Worm (Caenorhabditis elegans) whole organism, L2 larva: ENCODE measurements around the gene F07H5.13.
A peak's percentile ranks its signal among the peaks of the same experiment; 100 is the strongest.

Source experiments
- C34F6.9 ChIP-seq: fragments of 150-350 bp; optimal IDR thresholded peaks from 2 replicates; lab custom pipeline; 2014; ENCODE audit warnings: missing biosample characterization, missing genetic modification characterization
- F13H6.1 ChIP-seq: sonication (generic microtip); optimal IDR thresholded peaks from 2 replicates; lab custom pipeline; 2016; ENCODE audit warnings: missing genetic modification characterization, missing compliant biosample characterization
- Y55F3AM.14 ChIP-seq: fragments of 200-800 bp; sonication (Bioruptor generic); optimal IDR thresholded peaks from 2 replicates; lab custom pipeline; 2018; ENCODE audit warnings: mild to moderate bottlenecking, missing genetic modification characterization, missing compliant biosample characterization
- ZK546.5 ChIP-seq: sonication (generic microtip); optimal IDR thresholded peaks from 2 replicates; lab custom pipeline; 2017; ENCODE audit warnings: missing biosample characterization, missing genetic modification characterization
- aly-2 ChIP-seq: fragments of 150-350 bp; optimal IDR thresholded peaks from 2 replicates; lab custom pipeline; 2014; ENCODE audit warnings: missing biosample characterization, missing genetic modification characterization
- ama-1 ChIP-seq: fragments of 150-350 bp; optimal IDR thresholded peaks from 2 replicates; lab custom pipeline; 2018; ENCODE audit warnings: inconsistent platforms
- blmp-1 ChIP-seq: sonication (generic microtip); optimal IDR thresholded peaks from 2 replicates; lab custom pipeline; 2017; ENCODE audit warnings: missing genetic modification characterization, mild to moderate bottlenecking, missing compliant biosample characterization, antibody characterized with exemption, moderate library complexity; ENCODE audit not compliant: insufficient read depth
- ceh-82 ChIP-seq: fragments of 150-350 bp; optimal IDR thresholded peaks from 2 replicates; lab custom pipeline; 2014; ENCODE audit warnings: missing biosample characterization, missing genetic modification characterization
- crh-2 ChIP-seq: sonication (generic microtip); optimal IDR thresholded peaks from 2 replicates; lab custom pipeline; 2017; ENCODE audit warnings: missing biosample characterization, missing genetic modification characterization
- dmd-4 ChIP-seq: sonication (generic microtip); optimal IDR thresholded peaks from 2 replicates; lab custom pipeline; 2017; ENCODE audit warnings: missing biosample characterization, missing genetic modification characterization
- egl-27 ChIP-seq: sonication (generic microtip); optimal IDR thresholded peaks from 3 replicates; lab custom pipeline; 2017; ENCODE audit warnings: missing biosample characterization, missing genetic modification reagents, missing genetic modification characterization
- elt-3 ChIP-seq: sonication (generic microtip); optimal IDR thresholded peaks from 2 replicates; lab custom pipeline; 2017; ENCODE audit warnings: missing biosample characterization, missing genetic modification characterization
- fos-1 ChIP-seq: fragments of 150-350 bp; optimal IDR thresholded peaks from 2 replicates; lab custom pipeline; 2014; ENCODE audit warnings: missing biosample characterization, missing genetic modification characterization
- gmeb-1 ChIP-seq: fragments of 150-350 bp; optimal IDR thresholded peaks from 2 replicates; lab custom pipeline; 2014; ENCODE audit warnings: missing biosample characterization, missing genetic modification characterization
- lin-39 ChIP-seq: fragments of 150-350 bp; optimal IDR thresholded peaks from 2 replicates; lab custom pipeline; 2014; ENCODE audit warnings: missing biosample characterization, missing genetic modification reagents, missing genetic modification characterization
- lsy-2 ChIP-seq, 2 experiments: fragments of 150-350 bp in 1 of 2; sonication (generic microtip) in 1 of 2; optimal IDR thresholded peaks; 2 replicates each; lab custom pipeline; 2014 to 2017; ENCODE audit warnings: missing biosample characterization in 2 of 2, missing genetic modification characterization in 2 of 2
- mab-5 ChIP-seq: fragments of 150-350 bp; optimal IDR thresholded peaks from 2 replicates; lab custom pipeline; 2014; ENCODE audit warnings: missing biosample characterization, missing genetic modification characterization
- mbf-1 ChIP-seq: sonication (generic microtip); optimal IDR thresholded peaks from 2 replicates; lab custom pipeline; 2017; ENCODE audit warnings: missing biosample characterization, missing genetic modification characterization
- mdl-1 ChIP-seq, 2 experiments: fragments of 150-350 bp in 1 of 2; sonication (generic microtip) in 1 of 2; optimal IDR thresholded peaks; 2 replicates each; lab custom pipeline; 2017; ENCODE audit warnings: missing biosample characterization in 2 of 2, missing genetic modification characterization in 2 of 2
- nhr-11 ChIP-seq: fragments of 150-350 bp; optimal IDR thresholded peaks from 2 replicates; lab custom pipeline; 2014; ENCODE audit warnings: missing biosample characterization, missing genetic modification characterization
- nhr-12 ChIP-seq: fragments of 150-350 bp; optimal IDR thresholded peaks from 2 replicates; lab custom pipeline; 2014; ENCODE audit warnings: missing biosample characterization, missing genetic modification characterization
- nhr-129 ChIP-seq: fragments of 150-350 bp; optimal IDR thresholded peaks from 2 replicates; lab custom pipeline; 2014; ENCODE audit warnings: missing biosample characterization, missing genetic modification characterization
- nhr-21 ChIP-seq: fragments of 150-350 bp; optimal IDR thresholded peaks from 2 replicates; lab custom pipeline; 2014; ENCODE audit warnings: missing biosample characterization, missing genetic modification characterization
- nhr-237 ChIP-seq: fragments of 150-350 bp; optimal IDR thresholded peaks from 2 replicates; lab custom pipeline; 2014; ENCODE audit warnings: missing biosample characterization, missing genetic modification characterization
- nhr-25 ChIP-seq: fragments of 150-350 bp; sonication (generic microtip); optimal IDR thresholded peaks from 3 replicates; lab custom pipeline; 2014; ENCODE audit warnings: missing biosample characterization, missing genetic modification characterization
- nhr-77 ChIP-seq: fragments of 150-350 bp; optimal IDR thresholded peaks from 2 replicates; lab custom pipeline; 2014; ENCODE audit warnings: missing biosample characterization, missing genetic modification characterization
- skn-1 ChIP-seq: sonication (generic microtip); optimal IDR thresholded peaks from 2 replicates; lab custom pipeline; 2017; ENCODE audit warnings: missing biosample characterization, missing genetic modification characterization
- sma-3 ChIP-seq: sonication (generic microtip); optimal IDR thresholded peaks from 2 replicates; lab custom pipeline; 2016; ENCODE audit warnings: missing genetic modification reagents, missing genetic modification characterization, missing compliant biosample characterization
- snpc-4 ChIP-seq: fragments of 150-350 bp; optimal IDR thresholded peaks from 2 replicates; lab custom pipeline; 2014; ENCODE audit warnings: missing biosample characterization, missing genetic modification characterization
- unc-55 ChIP-seq: fragments of 150-350 bp; sonication (generic microtip); optimal IDR thresholded peaks from 3 replicates; lab custom pipeline; 2014; ENCODE audit warnings: missing biosample characterization, missing genetic modification reagents, missing genetic modification characterization
- unc-62 ChIP-seq: fragments of 150-350 bp; optimal IDR thresholded peaks from 2 replicates; lab custom pipeline; 2014; ENCODE audit warnings: missing biosample characterization, missing genetic modification reagents, missing genetic modification characterization
- zag-1 ChIP-seq: fragments of 150-350 bp; optimal IDR thresholded peaks from 2 replicates; lab custom pipeline; 2014; ENCODE audit warnings: missing biosample characterization, missing genetic modification characterization
- ztf-11 ChIP-seq: sonication (generic microtip); optimal IDR thresholded peaks from 2 replicates; lab custom pipeline; 2017; ENCODE audit warnings: missing biosample characterization, missing genetic modification characterization
- ztf-4 ChIP-seq: fragments of 150-350 bp; optimal IDR thresholded peaks from 2 replicates; lab custom pipeline; 2014; ENCODE audit warnings: missing biosample characterization, missing genetic modification characterization

F07H5.13 gene

ce11 chrII:8751042-8751441, 39.3 kb upstream of the F07H5.13 start (continued):
- TF ChIP-seq ZK546.5 (tag; lab: Kevin White, UChicago) (no peak), ztf-11 (tag; lab: Kevin White, UChicago) (no peak)

ce11 chrII:8751686-8752085, 38.7 kb upstream of the F07H5.13 start, which contains the start of gene atf-2:
Gene atf-2, plus strand, starts transcription at chrII:8751986.
- TF ChIP-seq dmd-4 (tag; lab: Kevin White, UChicago): no peak
- no peak for TF ChIP-seq sma-3 (GFP tag; lab: Kevin White, UChicago)
- no peak for TF ChIP-seq lsy-2 (tag; optimal IDR thresholded peaks at IDR 0.05; lab: Kevin White, UChicago)
- TF ChIP-seq C34F6.9 (tag; lab: Kevin White, UChicago): no peak
- TF ChIP-seq ceh-82 (tag; lab: Kevin White, UChicago): no peak
- TF ChIP-seq nhr-237 (tag; lab: Kevin White, UChicago): no peak
- no peak for TF ChIP-seq fos-1 (tag; lab: Kevin White, UChicago)
- no peak for TF ChIP-seq nhr-25
- TF ChIP-seq unc-62 (GFP tag; lab: Kevin White, UChicago): no peak
- no peak for TF ChIP-seq F13H6.1 (tag; lab: Kevin White, UChicago)
- no peak for TF ChIP-seq lin-39 (tag; lab: Kevin White, UChicago)
- TF ChIP-seq elt-3 (tag; lab: Kevin White, UChicago): no peak
- TF ChIP-seq nhr-11 (tag; lab: Kevin White, UChicago): no peak
- no peak for TF ChIP-seq ama-1 (lab: Kevin White, UChicago)

ce11 chrII:8755270-8755669, 35.1 kb upstream of the F07H5.13 start, which contains the start of gene K08F8.7:
Gene K08F8.7, minus strand, starts transcription at chrII:8755370.
- TF ChIP-seq ZK546.5 (tag; lab: Kevin White, UChicago) (no peak), mbf-1 (tag; lab: Kevin White, UChicago) (no peak), sma-3 (GFP tag; lab: Kevin White, UChicago) (no peak), aly-2 (tag; lab: Kevin White, UChicago) (no peak), Y55F3AM.14 (GFP tag; lab: Kevin White, UChicago) (no peak), snpc-4 (tag; lab: Kevin White, UChicago) (no peak), unc-55 (GFP tag; lab: Kevin White, UChicago) (no peak), ztf-4 (tag; lab: Kevin White, UChicago) (no peak), zag-1 (tag; lab: Kevin White, UChicago) (no peak)

ce11 chrII:8759493-8759892, 30.9 kb upstream of the F07H5.13 start, which contains the start of gene fut-1:
Gene fut-1, minus strand, starts transcription at chrII:8759593.
- no peak for TF ChIP-seq nhr-21 (tag; lab: Kevin White, UChicago)
- no peak for TF ChIP-seq Y55F3AM.14 (GFP tag; lab: Kevin White, UChicago)
- no peak for TF ChIP-seq aly-2 (tag; lab: Kevin White, UChicago)
- TF ChIP-seq snpc-4 (tag; lab: Kevin White, UChicago): no peak
- TF ChIP-seq skn-1: no peak
- TF ChIP-seq mdl-1 (tag; optimal IDR thresholded peaks at IDR 0.05; lab: Kevin White, UChicago): no peak
- TF ChIP-seq crh-2 (tag; lab: Kevin White, UChicago): no peak
- TF ChIP-seq mbf-1 (tag; lab: Kevin White, UChicago): no peak
- TF ChIP-seq nhr-237 (tag; lab: Kevin White, UChicago): no peak
- no peak for TF ChIP-seq nhr-25
- no peak for TF ChIP-seq ZK546.5 (tag; lab: Kevin White, UChicago)
- no peak for TF ChIP-seq zag-1 (tag; lab: Kevin White, UChicago)
- TF ChIP-seq gmeb-1 (tag; lab: Kevin White, UChicago): no peak
- no peak for TF ChIP-seq unc-55 (GFP tag; lab: Kevin White, UChicago)
- TF ChIP-seq F13H6.1 (tag; lab: Kevin White, UChicago): no peak
- TF ChIP-seq unc-62 (GFP tag; lab: Kevin White, UChicago): no peak
- TF ChIP-seq elt-3 (tag; lab: Kevin White, UChicago): no peak
- no peak for TF ChIP-seq lsy-2 (tag; optimal IDR thresholded peaks at IDR 0.05; lab: Kevin White, UChicago)
- no peak for TF ChIP-seq ama-1 (lab: Kevin White, UChicago)

ce11 chrII:8761739-8762138, 28.6 kb upstream of the F07H5.13 start:
- peak; percentile 63 for TF ChIP-seq fos-1 (tag; lab: Kevin White, UChicago)
- TF ChIP-seq skn-1: no peak
- TF ChIP-seq mab-5 (tag; lab: Kevin White, UChicago): no peak
- TF ChIP-seq snpc-4 (tag; lab: Kevin White, UChicago): no peak

DNA sequence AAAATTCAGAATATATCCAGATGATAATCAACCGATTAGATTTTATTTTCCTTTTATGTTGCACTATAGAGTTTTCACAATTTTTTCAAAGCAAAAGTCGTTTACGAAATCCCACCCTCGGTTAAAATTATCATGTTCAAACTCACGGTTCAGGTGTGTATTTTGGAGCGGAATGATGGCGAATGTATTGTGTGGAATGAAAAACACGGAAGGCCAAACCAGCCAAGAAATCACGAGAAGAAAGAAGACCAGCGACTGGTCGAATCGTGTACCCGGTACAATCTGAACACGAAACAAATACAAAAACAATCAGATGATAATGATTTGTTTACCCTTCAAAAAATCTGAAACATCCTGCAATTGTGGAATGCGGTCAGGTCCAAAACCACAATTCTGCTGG, 27.0 kb upstream of the F07H5.13 start:
- TF ChIP-seq lsy-2 (tag; optimal IDR thresholded peaks at IDR 0.05; lab: Kevin White, UChicago): no peak
- no peak for TF ChIP-seq nhr-25
- TF ChIP-seq nhr-77 (tag; lab: Kevin White, UChicago): no peak
- no peak for TF ChIP-seq aly-2 (tag; lab: Kevin White, UChicago)
- no peak for TF ChIP-seq crh-2 (tag; lab: Kevin White, UChicago)
- no peak for TF ChIP-seq dmd-4 (tag; lab: Kevin White, UChicago)
- TF ChIP-seq nhr-129 (tag; lab: Kevin White, UChicago): no peak
- TF ChIP-seq nhr-21 (tag; lab: Kevin White, UChicago): no peak
- no peak for TF ChIP-seq egl-27 (tag; lab: Kevin White, UChicago)
- no peak for TF ChIP-seq ama-1 (lab: Kevin White, UChicago)
- no peak for TF ChIP-seq unc-62 (GFP tag; lab: Kevin White, UChicago)
- TF ChIP-seq ceh-82 (tag; lab: Kevin White, UChicago): no peak
- TF ChIP-seq skn-1: no peak
- no peak for TF ChIP-seq mbf-1 (tag; lab: Kevin White, UChicago)
- TF ChIP-seq unc-55 (GFP tag; lab: Kevin White, UChicago): no peak
- no peak for TF ChIP-seq blmp-1 (tag; lab: Kevin White, UChicago)
- no peak for TF ChIP-seq nhr-12 (tag; lab: Kevin White, UChicago)
- TF ChIP-seq mab-5 (tag; lab: Kevin White, UChicago): no peak
- no peak for TF ChIP-seq lin-39 (tag; lab: Kevin White, UChicago)
- TF ChIP-seq, all 48 proteins: peak for 0
